Worm (Caenorhabditis elegans) whole organism, early embryonic: Measurements from ENCODE around the gene W03C9.8.

Experiments
- B0310.2 ChIP-seq: sonication (generic microtip); optimal IDR thresholded peaks from 2 replicates; lab custom pipeline; 2016; ENCODE audit warnings: mild to moderate bottlenecking, missing genetic modification characterization, missing compliant biosample characterization
- F13C5.2 ChIP-seq: sonication (generic microtip); optimal IDR thresholded peaks from 2 replicates; lab custom pipeline; 2017; ENCODE audit warnings: mild to moderate bottlenecking, missing genetic modification characterization, inconsistent platforms, missing compliant biosample characterization
- aly-1 ChIP-seq: sonication (generic microtip); optimal IDR thresholded peaks from 2 replicates; lab custom pipeline; 2016; ENCODE audit warnings: missing genetic modification characterization, missing compliant biosample characterization
- ama-1 ChIP-seq: fragments of 150-350 bp; optimal IDR thresholded peaks from 2 replicates; lab custom pipeline; 2014
- ceh-13 ChIP-seq: fragments of 200-800 bp; sonication (Bioruptor generic); optimal IDR thresholded peaks from 2 replicates; lab custom pipeline; 2018; ENCODE audit warnings: mild to moderate bottlenecking, missing genetic modification characterization, missing compliant biosample characterization
- ceh-36 ChIP-seq: sonication (generic microtip); optimal IDR thresholded peaks from 2 replicates; lab custom pipeline; 2016; ENCODE audit warnings: missing genetic modification characterization, inconsistent platforms, missing compliant biosample characterization
- ets-7 ChIP-seq: sonication (generic microtip); optimal IDR thresholded peaks from 2 replicates; lab custom pipeline; 2016; ENCODE audit warnings: missing genotype, missing genetic modification characterization, missing compliant biosample characterization
- flt-1 ChIP-seq: fragments of 200-800 bp; sonication (Bioruptor generic); IDR thresholded peaks from 2 replicates; pipeline ENCODE4 v1.3.6; 2022; ENCODE audit warnings: missing genetic modification characterization, missing compliant biosample characterization
- hmbx-1 ChIP-seq: sonication (generic microtip); optimal IDR thresholded peaks from 2 replicates; lab custom pipeline; 2016; ENCODE audit warnings: mild to moderate bottlenecking, missing genetic modification characterization, missing compliant biosample characterization
- hmg-4 ChIP-seq: fragments of 200-800 bp; sonication (Bioruptor generic); optimal IDR thresholded peaks from 2 replicates; lab custom pipeline; 2018; ENCODE audit warnings: mild to moderate bottlenecking, missing genetic modification characterization, missing compliant biosample characterization
- hnd-1 ChIP-seq: sonication (generic microtip); optimal IDR thresholded peaks from 2 replicates; lab custom pipeline; 2016; ENCODE audit warnings: missing genetic modification characterization, missing compliant biosample characterization
- pes-1 ChIP-seq: fragments of 200-800 bp; sonication (Bioruptor generic); IDR thresholded peaks from 2 replicates; pipeline ENCODE4 v1.3.6; 2022; ENCODE audit warnings: missing genetic modification reagents, missing genetic modification characterization, missing compliant biosample characterization
- scrt-1 ChIP-seq: fragments of 200-800 bp; sonication (Bioruptor generic); IDR thresholded peaks from 2 replicates; pipeline ENCODE4 v1.3.6; 2022; ENCODE audit warnings: missing genetic modification characterization, missing compliant biosample characterization
- sea-1 ChIP-seq: fragments of 200-800 bp; sonication (Bioruptor generic); conservative IDR thresholded peaks from 2 replicates; pipeline ENCODE4 v1.3.6; 2022; ENCODE audit warnings: missing genetic modification characterization, missing compliant biosample characterization
- tbx-11 ChIP-seq: fragments of 200-800 bp; sonication (Bioruptor generic); IDR thresholded peaks from 2 replicates; pipeline ENCODE4 v1.3.6; 2022; ENCODE audit warnings: missing genetic modification characterization, missing compliant biosample characterization
- tbx-37 ChIP-seq: fragments of 200-800 bp; sonication (Bioruptor generic); conservative IDR thresholded peaks from 2 replicates; pipeline ENCODE4 v1.3.6; 2022; ENCODE audit warnings: missing genetic modification reagents, missing genetic modification characterization, missing compliant biosample characterization
- tra-4 ChIP-seq: sonication (generic microtip); optimal IDR thresholded peaks from 2 replicates; lab custom pipeline; 2017; ENCODE audit warnings: missing genetic modification characterization, missing compliant biosample characterization

W03C9.8 gene

ce11 chrII:11926501-11926900 lies 22.1 kb upstream of the W03C9.8 start:
- TF ChIP-seq aly-1 (tag; lab: Kevin White, UChicago) (no peak), tra-4 (tag; lab: Kevin White, UChicago) (no peak), sea-1 (no peak), B0310.2 (no peak), scrt-1 (GFP tag; lab: Robert Waterston, UW) (no peak), ceh-13 (no peak), ama-1 (lab: Kevin White, UChicago) (no peak), hmg-4 (GFP tag; lab: Kevin White, UChicago) (no peak), tbx-11 (GFP tag; lab: Robert Waterston, UW) (no peak)

DNA sequence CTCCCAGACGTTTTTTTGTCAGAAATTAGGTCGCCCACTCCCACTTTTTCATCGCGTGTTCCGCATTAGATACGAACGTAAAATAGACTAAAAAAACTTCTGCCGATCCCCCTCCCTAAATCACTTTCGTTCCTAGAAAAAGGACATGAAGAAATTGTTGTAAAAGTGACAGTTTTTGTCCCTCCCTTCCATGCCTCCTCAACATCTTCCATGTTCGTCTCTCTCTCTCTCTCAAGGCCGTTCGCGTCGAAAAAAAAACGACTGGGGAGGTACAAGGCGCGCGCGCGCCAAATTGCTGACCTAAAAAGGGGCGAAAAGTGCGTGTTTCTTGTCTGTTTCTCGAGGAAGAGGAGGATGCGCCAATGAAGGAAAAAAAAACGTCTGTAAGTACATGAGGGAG lies 19.8 kb upstream of the W03C9.8 start:
- TF ChIP-seq ama-1 (lab: Kevin White, UChicago), result no peak
- no peak for TF ChIP-seq ceh-36 (tag; lab: Kevin White, UChicago)

ce11 chrII:11930132-11930531 lies 18.4 kb upstream of the W03C9.8 start:
- TF ChIP-seq F13C5.2 (tag; lab: Kevin White, UChicago), result no peak
- no peak for TF ChIP-seq hmg-4 (GFP tag; lab: Kevin White, UChicago)
- TF ChIP-seq ceh-13, result no peak
- peak; percentile 64 for TF ChIP-seq ceh-36 (tag; lab: Kevin White, UChicago)
- TF ChIP-seq pes-1 (GFP tag; lab: Robert Waterston, UW), result no peak
- no peak for TF ChIP-seq hnd-1 (tag; lab: Kevin White, UChicago)
- no peak for TF ChIP-seq B0310.2

ce11 chrII:11935266-11935665 lies 13.3 kb upstream of the W03C9.8 start, which contains the start of gene lin-29:
Gene lin-29 (minus strand): TSS chrII:11935343.
- TF ChIP-seq flt-1 (no peak), ceh-36 (tag; lab: Kevin White, UChicago) (no peak), hmbx-1 (tag; lab: Kevin White, UChicago) (no peak), hnd-1 (tag; lab: Kevin White, UChicago) (no peak), ceh-13 (no peak), pes-1 (GFP tag; lab: Robert Waterston, UW) (no peak), F13C5.2 (tag; lab: Kevin White, UChicago) (no peak), tra-4 (tag; lab: Kevin White, UChicago) (no peak), scrt-1 (GFP tag; lab: Robert Waterston, UW) (no peak), B0310.2 (no peak), ama-1 (lab: Kevin White, UChicago) (no peak), hmg-4 (GFP tag; lab: Kevin White, UChicago) (no peak), tbx-37 (no peak)

DNA sequence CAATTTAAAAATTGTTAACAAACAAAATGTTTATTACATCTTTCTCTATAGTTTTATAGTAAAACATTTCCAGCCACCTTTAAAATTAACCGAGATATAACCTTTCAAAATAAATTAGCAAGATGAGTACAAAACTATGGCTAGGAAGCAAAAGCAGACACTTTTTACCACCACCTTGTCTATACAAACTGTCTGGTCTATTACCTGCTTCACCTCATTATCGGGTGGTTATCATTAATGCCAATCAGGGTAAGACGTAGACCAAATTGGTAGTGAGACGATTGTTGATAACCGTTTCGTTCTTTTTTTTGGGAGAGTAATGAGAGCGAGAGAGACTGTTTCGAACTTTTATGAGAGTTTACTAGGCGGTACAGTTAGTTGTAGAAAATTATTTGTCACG lies 12.2 kb upstream of the W03C9.8 start:
- no peak for TF ChIP-seq sea-1
- no peak for TF ChIP-seq hnd-1 (tag; lab: Kevin White, UChicago)
- TF ChIP-seq aly-1 (tag; lab: Kevin White, UChicago), result no peak
- TF ChIP-seq ceh-36 (tag; lab: Kevin White, UChicago), result no peak
- TF ChIP-seq ets-7, result no peak
- TF ChIP-seq F13C5.2 (tag; lab: Kevin White, UChicago), result no peak
- TF ChIP-seq flt-1, result no peak
- TF ChIP-seq B0310.2, result no peak
- no peak for TF ChIP-seq tbx-37

ce11 chrII:11952963-11953362 lies 4.4 kb downstream of the W03C9.8 start:
- TF ChIP-seq tbx-37 (no peak), aly-1 (tag; lab: Kevin White, UChicago) (no peak), ceh-36 (tag; lab: Kevin White, UChicago) (no peak), ets-7 (no peak), ama-1 (lab: Kevin White, UChicago) (no peak), flt-1 (no peak), F13C5.2 (tag; lab: Kevin White, UChicago) (no peak), sea-1 (no peak), pes-1 (GFP tag; lab: Robert Waterston, UW) (no peak), scrt-1 (GFP tag; lab: Robert Waterston, UW) (no peak), tbx-11 (GFP tag; lab: Robert Waterston, UW) (no peak), hmbx-1 (tag; lab: Kevin White, UChicago) (no peak), hnd-1 (tag; lab: Kevin White, UChicago) (no peak), hmg-4 (GFP tag; lab: Kevin White, UChicago) (no peak), tra-4 (tag; lab: Kevin White, UChicago) (no peak)

DNA sequence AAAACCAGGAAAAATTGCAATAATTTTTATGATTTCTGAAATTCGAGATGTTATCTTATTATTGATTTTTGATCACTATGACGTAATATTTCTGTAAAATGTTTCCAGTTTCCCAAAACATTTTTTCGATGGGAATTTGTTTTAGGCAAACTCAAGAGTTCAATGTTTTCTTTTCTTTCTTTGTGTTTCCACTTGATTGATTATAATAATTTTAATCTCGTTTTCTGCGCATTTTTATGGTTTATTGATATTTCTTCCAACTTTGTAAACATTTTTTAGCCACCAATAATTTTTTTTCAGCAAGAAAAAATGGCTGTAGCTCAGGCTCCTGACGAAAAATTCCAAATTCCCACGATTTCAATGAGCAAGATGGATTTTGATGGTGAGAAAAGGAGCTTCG lies 5.6 kb downstream of the W03C9.8 start, which contains the start of gene W03C9.6:
TSS of gene W03C9.6 (plus strand) at position 301 of the 400 bp plus-strand sequence.
- TF ChIP-seq hmg-4 (GFP tag; lab: Kevin White, UChicago) (no peak), B0310.2 (no peak), ets-7 (no peak), sea-1 (no peak), ceh-36 (tag; lab: Kevin White, UChicago) (no peak)

ce11 chrII:11954811-11955210 lies 6.3 kb downstream of the W03C9.8 start:
- TF ChIP-seq aly-1 (tag; lab: Kevin White, UChicago) (no peak), hmg-4 (GFP tag; lab: Kevin White, UChicago) (no peak), pes-1 (GFP tag; lab: Robert Waterston, UW) (peak; percentile 35; the same call in 1 of the 2 replicates), ceh-36 (tag; lab: Kevin White, UChicago) (peak; percentile 83), scrt-1 (GFP tag; lab: Robert Waterston, UW) (no peak), F13C5.2 (tag; lab: Kevin White, UChicago) (no peak)
